Fruit fly (Drosophila melanogaster) ovary, adult (tissue): ENCODE data around the gene CG11444.

Experiments used
- CG17801 ChIP-seq: fragments of 200-800 bp; optimal IDR thresholded peaks from 2 replicates; lab custom pipeline; 2019; ENCODE audit warnings: missing biosample characterization, mild to moderate bottlenecking, missing genetic modification characterization, moderate library complexity; ENCODE audit not compliant: partially characterized antibody

Gene CG11444

DNA sequence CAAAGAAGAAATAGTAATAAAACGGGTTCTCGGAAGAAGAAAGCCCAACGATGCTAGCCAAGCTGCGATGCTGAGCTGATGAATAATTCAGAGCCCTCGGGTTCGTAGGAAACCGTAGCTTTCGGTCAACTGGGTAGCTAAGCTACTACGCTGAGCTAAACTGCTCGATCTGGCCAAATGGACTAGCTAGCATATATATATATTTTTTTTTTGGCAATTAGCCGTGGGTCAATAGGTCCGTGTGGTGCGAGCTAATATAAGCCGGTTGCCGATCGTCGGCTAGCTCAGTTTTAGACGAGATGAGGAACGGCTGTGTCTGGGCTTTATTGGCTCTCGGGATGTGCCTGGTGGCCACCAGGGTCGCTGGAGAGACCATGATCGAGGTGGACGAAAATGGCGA, 3.6 kb upstream of the CG11444 start, which contains the start of gene CG3546:
Gene CG3546 (plus strand): TSS at position 301 of the 400 bp plus-strand sequence.
- no peak for TF ChIP-seq CG17801 (GFP tag; lab: Kevin White, UChicago)

DNA sequence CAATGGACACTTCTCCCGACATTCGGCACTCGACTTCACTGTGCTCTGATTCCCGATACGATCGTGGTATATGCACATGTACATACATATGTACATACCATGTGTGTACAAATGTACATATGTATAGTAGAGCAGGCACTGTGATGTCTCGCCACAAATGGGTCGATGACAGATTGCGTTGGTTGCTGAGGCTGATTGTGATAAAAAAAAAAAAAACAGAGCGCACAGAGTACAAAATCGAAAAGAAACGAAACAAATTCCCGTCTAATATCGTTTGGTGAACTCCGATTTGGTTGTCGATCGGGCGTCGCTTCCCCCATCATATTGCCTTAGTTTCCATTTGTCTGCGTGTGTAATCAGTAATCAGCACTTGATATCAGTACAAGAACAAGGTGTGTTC, 1.6 kb upstream of the CG11444 start:
- TF ChIP-seq CG17801 (GFP tag; lab: Kevin White, UChicago), result no peak

DNA sequence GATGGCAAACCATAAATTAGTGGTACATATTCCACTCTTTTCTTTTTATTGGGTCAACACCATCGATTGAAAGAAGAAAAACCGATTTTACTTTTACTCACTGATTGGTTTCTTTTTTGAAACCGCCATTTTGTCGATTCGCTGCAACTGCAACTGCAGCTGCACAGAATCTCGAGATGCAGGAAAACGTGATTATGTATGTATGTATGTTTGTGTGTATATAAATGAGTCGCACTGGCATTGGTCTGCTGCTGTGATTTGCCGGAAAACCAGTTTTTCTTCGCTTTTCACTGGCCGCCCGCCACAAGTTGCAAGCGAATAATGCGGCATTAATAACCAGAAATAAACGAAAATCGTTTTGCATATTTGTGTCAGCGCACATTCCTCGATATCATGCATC, 520 bp upstream of the CG11444 start:
- no peak for TF ChIP-seq CG17801 (GFP tag; lab: Kevin White, UChicago)

DNA sequence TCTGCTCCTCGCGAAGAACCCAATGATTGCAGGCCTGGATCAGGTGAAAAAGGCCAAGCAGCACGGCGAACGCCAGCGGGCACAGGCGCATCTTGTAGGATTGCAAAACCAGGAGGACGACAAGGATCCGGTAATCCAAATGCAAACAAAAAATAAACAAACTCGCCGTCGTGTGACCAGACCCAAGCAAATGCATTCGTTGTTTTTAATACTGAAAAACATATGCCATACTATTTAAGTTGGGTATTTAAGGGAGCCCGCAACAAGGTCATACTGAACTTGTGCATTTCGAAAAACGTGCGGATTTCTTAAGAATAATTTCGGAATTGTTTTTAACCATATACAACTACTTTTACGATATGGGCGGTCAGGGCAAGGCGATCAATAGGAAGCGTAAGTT, 2.5 kb downstream of the CG11444 start, which contains the start of the genes CG11436 and CG3527:
Gene CG11436 (minus strand): TSS at position 162 of the 400 bp plus-strand sequence.
Gene CG3527 (plus strand): TSS at position 257 of the 400 bp plus-strand sequence.
- TF ChIP-seq CG17801 (GFP tag; lab: Kevin White, UChicago), result no peak

DNA sequence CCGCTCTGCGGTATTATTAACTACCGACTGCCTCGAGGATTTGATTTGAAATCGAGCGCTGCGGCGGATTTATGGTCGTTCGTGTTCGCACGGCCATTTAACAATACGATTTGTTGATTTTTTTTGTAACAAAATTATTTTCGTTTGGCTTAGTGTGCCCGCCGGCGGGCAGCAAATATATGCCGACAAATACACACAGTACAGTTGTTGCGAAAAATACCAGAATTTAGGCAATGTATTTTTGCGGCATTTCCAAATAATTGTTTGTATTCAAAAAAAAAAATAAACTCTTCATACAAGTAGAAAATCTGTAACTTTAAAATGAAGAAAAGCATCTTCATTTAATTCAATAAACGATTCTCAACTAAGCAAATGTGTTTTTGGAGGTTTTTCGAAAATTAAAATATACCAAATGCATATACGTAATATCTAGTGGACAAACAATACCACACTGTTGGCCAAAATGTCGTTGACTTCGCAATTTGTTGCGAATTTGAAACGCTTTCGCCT, 5.5 kb downstream of the CG11444 start, which contains the start of the genes Usf and CG15912:
Gene Usf (minus strand): TSS at position 184 of the 510 bp plus-strand sequence.
Gene CG15912 (plus strand): TSS at position 460 of the 510 bp plus-strand sequence.
- no peak for TF ChIP-seq CG17801 (GFP tag; lab: Kevin White, UChicago)

DNA sequence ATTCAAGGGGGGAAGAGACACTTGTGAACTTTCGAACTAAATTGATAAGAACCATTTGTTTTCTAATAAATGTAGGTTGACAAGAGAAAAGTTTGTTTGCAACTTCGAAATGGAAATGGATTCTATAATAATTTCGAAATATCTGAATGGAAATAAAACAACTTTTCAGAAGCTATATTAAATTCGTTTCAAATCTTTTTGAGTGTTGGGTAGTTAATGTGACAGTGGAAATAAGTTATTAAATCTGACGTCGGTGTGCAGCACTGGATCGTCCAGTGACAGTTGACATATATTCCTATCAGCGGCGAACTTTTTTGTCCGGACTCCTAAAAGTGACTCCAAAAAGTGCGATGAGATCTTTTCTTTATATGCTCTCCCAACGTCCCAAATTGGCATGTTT, 11.8 kb downstream of the CG11444 start, which contains the start of gene CG3568:
Gene CG3568 (plus strand): TSS at position 278 of the 400 bp plus-strand sequence.
- TF ChIP-seq CG17801 (GFP tag; lab: Kevin White, UChicago), result no peak

DNA sequence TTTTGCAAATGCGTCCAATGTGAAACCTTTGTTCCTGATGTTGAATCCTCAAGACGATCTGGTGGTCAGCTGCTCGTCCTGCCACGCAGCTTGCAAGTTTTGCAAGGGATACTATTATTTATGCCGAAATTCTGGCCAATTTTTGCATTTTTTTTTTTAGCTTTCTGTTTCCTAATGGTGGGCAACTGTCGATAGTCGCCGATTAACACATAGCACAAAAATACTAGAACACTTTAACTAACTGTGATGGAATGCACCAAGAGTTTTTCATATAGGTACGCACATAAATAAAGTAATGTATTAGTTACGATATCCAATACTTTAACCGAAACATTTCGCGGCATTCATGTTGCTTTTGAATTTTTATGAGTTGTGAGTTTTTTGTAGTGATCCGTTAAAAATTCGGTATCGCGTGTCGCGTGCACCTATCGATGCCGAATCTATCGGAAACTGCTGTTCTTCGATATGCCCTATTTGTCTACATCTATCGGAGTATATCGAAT, 13.7 kb downstream of the CG11444 start, which contains the start of the genes rb and CHOp24:
Gene rb (minus strand): TSS at position 197 of the 503 bp plus-strand sequence.
Gene CHOp24 (plus strand): TSS at position 479 of the 503 bp plus-strand sequence.
- peak; percentile 69 for TF ChIP-seq CG17801 (GFP tag; lab: Kevin White, UChicago)

DNA sequence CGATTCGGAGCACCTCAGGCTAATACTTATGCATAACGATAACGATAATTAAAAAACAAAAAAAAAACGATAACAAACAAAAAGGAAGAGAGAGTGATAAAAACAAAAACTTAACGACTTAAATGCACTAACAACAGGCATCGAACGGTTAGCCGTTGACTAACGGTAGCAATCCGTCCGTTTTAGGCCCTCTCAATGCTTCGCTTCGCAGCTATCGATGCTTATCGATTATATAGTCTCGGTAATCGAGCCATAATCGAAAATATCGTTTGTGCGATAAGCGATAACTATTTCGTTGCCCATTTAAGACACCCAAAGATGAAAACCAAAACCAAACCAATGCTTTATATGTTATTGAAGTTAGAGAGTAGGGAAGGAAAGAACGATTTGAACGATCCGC, 20.2 kb downstream of the CG11444 start:
- no peak for TF ChIP-seq CG17801 (GFP tag; lab: Kevin White, UChicago)

DNA sequence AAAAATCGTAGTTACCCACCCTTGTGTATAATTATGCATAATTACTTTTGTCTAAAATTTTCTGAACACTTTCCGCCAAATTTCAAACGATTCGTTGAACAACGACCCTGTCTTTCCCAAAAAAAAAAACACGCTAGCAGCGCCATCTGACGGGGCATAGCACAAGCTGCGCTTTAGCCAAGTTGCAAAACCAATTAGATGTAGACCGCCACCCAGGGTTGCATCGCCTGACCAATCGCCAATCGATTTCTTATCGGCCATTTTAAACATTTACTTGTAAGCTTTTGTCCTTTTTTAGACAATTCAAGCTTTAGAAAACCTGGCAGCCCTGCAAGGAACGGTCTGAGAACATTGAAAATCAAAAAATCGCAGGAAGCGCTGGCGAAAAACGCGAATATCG, 24.3 kb downstream of the CG11444 start, which contains the start of gene CG3556:
Gene CG3556 (plus strand): TSS at position 323 of the 400 bp plus-strand sequence.
- TF ChIP-seq CG17801 (GFP tag; lab: Kevin White, UChicago), result no peak

DNA sequence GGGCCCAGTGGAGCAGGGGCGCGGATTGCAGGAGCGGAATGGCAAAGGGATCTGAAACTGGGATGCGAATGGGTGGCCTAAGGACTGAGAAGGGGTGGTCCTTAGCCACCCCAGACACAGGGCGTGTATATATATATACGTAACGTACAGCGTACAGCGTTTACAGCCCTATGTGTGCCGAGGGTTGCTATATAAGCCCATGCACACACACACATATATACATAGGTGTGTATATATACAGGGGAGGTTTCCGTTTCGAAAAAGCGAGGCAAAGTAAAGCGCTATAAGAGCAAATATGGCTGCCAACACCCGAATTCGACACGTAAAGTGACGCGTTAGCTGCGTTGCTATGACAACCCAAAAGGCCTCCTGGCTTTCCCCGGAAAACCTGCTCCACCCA, 27.4 kb downstream of the CG11444 start:
- TF ChIP-seq CG17801 (GFP tag; lab: Kevin White, UChicago), result no peak

DNA sequence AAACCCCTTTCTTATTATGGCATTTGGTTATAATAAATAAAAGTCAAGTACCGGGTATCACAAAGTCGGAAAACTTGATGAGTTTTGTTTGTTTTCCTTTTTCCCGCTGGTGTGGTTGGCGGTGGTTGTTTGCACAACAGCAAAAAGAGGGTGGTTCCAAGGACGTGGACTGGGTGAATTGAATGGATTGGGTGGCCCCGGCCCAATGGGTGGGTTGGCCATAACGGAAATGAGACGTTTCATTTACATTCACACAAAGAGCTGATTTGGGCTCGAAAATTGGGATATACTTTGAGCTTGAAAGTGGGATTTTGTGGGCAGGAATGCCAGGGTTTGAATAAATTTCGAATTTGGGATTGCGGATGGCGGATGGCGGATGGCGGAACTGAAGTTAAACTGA, 33.3 kb downstream of the CG11444 start:
- TF ChIP-seq CG17801 (GFP tag; lab: Kevin White, UChicago), result no peak

DNA sequence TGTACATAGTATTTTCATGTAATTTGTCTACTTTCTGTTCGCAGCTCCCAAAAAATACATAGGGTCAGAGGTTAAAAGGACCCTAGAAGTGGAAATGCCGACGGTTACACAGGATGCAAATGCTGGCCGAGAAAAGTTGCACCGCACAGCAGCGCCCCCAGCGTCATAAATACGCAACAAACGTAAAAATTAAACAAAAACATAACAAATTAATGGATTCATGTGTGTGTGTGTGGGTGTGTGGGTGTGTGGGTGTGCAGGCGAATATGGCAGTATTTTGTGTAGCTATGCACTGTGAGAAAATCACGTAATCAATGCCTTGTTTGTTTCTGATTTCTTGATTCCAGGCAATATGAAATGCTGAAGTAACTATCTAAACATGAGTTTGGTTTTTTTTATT, 42.6 kb downstream of the CG11444 start:
- TF ChIP-seq CG17801 (GFP tag; lab: Kevin White, UChicago), result no peak

DNA sequence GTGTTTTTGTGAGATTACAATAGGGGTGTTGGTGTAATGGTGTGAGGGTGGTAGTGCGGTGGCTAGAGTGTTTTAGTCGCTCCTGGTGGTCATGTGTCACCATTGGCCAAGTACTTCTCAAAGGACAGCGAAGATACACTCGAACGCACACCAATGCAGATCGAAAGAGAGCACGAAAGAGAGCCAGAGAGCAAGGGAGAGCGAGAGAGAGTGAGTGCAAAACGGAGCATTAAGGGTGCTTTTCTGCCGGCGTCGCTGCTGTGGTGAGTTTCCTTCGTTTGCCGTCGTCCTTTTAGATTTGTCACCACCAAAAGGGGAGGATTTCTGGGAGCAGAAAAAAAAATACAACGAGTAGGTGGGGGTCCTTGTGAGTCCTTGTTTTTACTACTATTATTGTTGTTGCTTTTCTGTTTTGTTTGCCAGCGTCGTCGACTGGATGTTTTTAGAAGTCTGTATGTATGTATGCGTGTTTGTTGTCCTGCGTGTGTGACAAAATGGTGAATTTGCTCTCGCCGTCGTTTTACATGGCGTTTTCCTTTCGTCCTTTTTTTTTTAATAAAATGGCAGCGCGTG, 46.0 kb downstream of the CG11444 start:
- no peak for TF ChIP-seq CG17801 (GFP tag; lab: Kevin White, UChicago)

DNA sequence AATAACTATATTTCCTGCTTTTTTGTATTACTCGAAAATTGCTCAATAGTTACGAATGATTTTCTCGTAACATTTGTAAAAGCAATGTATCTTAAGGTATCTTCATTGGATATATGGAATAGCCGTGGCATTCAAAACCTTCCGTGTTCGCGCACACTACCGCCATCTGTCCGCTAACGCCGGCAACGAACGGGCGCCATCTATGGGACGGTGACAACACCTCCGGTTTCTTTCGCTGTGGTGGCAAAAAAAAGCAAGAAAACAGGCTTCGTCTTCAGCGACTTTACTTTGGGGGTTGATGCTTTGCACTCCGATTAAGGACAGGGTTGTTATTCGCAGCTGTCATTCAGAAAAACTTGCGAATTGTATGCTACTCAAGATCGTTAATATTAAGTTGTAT, 47.1 kb downstream of the CG11444 start:
- no peak for TF ChIP-seq CG17801 (GFP tag; lab: Kevin White, UChicago)

DNA sequence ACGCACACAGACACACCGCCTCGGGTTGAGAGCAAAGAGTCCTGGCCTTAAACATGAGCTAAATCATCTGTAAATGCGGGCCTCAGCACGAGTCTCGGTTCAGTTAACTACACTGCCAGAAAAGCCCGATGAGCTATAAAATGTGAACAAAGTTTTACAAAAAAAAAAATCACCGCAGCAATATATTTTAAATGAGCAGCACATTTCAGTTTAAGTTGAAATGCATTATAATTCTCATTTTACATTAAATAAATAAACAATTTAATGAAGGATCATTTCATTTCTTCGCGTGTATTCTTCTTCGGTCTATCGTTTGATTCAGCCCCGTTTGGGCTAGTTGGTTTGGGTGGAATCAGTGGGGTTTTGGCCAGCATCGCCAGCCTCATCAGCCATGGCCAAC, 48.9 kb downstream of the CG11444 start:
- no peak for TF ChIP-seq CG17801 (GFP tag; lab: Kevin White, UChicago)

DNA sequence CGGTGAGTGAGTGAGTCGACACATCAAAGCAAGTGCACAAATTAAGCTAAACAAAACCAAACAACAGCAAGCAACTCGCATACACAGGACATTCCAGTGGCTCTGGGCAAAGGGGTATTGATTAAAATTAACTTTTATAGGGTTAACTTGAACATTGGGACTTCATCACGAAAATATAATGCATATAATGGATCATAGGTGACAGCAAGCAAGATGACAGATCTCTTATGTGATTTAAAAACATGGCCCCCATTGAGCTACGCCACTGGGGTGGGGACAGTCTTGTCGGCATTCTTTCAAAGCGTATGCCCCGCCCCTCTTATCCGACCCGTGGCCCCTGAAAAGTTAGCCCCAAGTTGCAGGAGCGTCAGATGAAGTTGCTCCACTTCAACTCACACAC, 50.7 kb downstream of the CG11444 start:
- no peak for TF ChIP-seq CG17801 (GFP tag; lab: Kevin White, UChicago)
